Worm (Caenorhabditis elegans): ENCODE results near the gene srh-102.

Gene srh-102

DNA sequence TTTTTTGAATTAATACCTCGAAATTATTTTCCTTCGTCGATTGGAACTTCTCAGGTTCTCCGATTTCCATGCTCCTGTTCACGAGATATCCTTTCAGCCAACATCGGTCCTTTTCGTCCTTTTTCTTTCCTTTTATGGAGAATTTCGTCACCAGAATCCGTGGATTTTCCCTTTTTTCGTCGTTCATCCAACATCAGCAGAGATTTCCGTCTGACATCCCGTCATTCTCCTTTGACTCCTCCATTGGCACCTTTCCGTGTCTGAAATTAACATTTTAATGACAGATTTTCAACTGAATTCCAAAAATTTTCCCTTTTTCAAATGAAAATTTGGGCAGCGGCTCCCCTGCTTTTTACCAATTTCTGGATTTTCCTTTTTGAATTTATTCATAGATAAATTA, 10.4 kb downstream of the srh-102 start:
- TF ChIP-seq ztf-29 (GFP tag; IDR thresholded peaks at IDR 0.05) = no peak
- no peak for TF ChIP-seq klf-2 (GFP tag; conservative IDR thresholded peaks at IDR 0.05)
- TF ChIP-seq flt-1 (GFP tag; IDR thresholded peaks at IDR 0.05) = no peak
- no peak for TF ChIP-seq cog-1 (tag; optimal IDR thresholded peaks at IDR 0.05)
- TF ChIP-seq med-1 (GFP tag; optimal IDR thresholded peaks at IDR 0.05; ENCODE audit: insufficient read depth) = no peak
- no peak for TF ChIP-seq ref-1 (GFP tag; conservative IDR thresholded peaks at IDR 0.05)
- no peak for TF ChIP-seq T22C8.4 (GFP tag; IDR thresholded peaks at IDR 0.05)
- TF ChIP-seq tab-1 (GFP tag; IDR thresholded peaks at IDR 0.05) = no peak

- TF ChIP-seq ztf-29 (GFP tag; IDR thresholded peaks at IDR 0.05) (no peak), tab-1 (GFP tag; IDR thresholded peaks at IDR 0.05) (no peak), ztf-23 (GFP tag; IDR thresholded peaks at IDR 0.05) (no peak), T22C8.4 (GFP tag; IDR thresholded peaks at IDR 0.05) (no peak), med-1 (GFP tag; optimal IDR thresholded peaks at IDR 0.05; ENCODE audit: insufficient read depth) (no peak), flt-1 (GFP tag; IDR thresholded peaks at IDR 0.05) (no peak), klf-2 (GFP tag; conservative IDR thresholded peaks at IDR 0.05) (no peak), cog-1 (tag; optimal IDR thresholded peaks at IDR 0.05) (no peak), ref-1 (GFP tag; conservative IDR thresholded peaks at IDR 0.05) (no peak)
These were observed 14.0 kb downstream of the srh-102 start for ce11 chrV:17151292-17151691.
